Fruit fly (Drosophila melanogaster) whole organism, embryonic: ENCODE data around the gene tay.

Experiments used
- Atf3 ChIP-seq: fragments of 200-800 bp; sonication (Bioruptor generic); optimal IDR thresholded peaks from 3 replicates; lab custom pipeline; 2016; ENCODE audit warnings: missing biosample characterization, missing genetic modification characterization
- Atf6 ChIP-seq: fragments of 200-800 bp; sonication (Bioruptor generic); IDR thresholded peaks from 2 replicates; pipeline ENCODE4 v1.3.6; 2022; ENCODE audit warnings: missing biosample characterization, missing genetic modification characterization
- CG10274 ChIP-seq: fragments of 200-800 bp; sonication (Bioruptor generic); optimal IDR thresholded peaks from 3 replicates; lab custom pipeline; 2017; ENCODE audit warnings: missing biosample characterization, mild to moderate bottlenecking, missing genetic modification characterization
- CG10366 ChIP-seq: fragments of 200-800 bp; sonication (Bioruptor generic); IDR thresholded peaks from 2 replicates; pipeline ENCODE4 v1.3.6; 2022; ENCODE audit warnings: missing biosample characterization, missing genetic modification characterization
- CG10431 ChIP-seq: fragments of 200-800 bp; sonication (Bioruptor generic); optimal IDR thresholded peaks from 3 replicates; lab custom pipeline; 2018; ENCODE audit warnings: missing biosample characterization, mild to moderate bottlenecking, missing genetic modification characterization
- CG11093 ChIP-seq: fragments of 200-800 bp; sonication (Bioruptor generic); IDR thresholded peaks from 3 replicates; pipeline ENCODE4 v1.3.6; 2022; ENCODE audit warnings: missing biosample characterization, missing genetic modification characterization
- CG11247 ChIP-seq: fragments of 200-800 bp; sonication (Bioruptor generic); IDR thresholded peaks from 2 replicates; pipeline ENCODE4 v1.3.6; 2022; ENCODE audit warnings: missing biosample characterization, missing genetic modification characterization
- CG12744 ChIP-seq: fragments of 200-800 bp; sonication (Bioruptor generic); optimal IDR thresholded peaks from 2 replicates; lab custom pipeline; 2016; ENCODE audit warnings: missing biosample characterization, missing genetic modification characterization
- CG12769 ChIP-seq: fragments of 200-800 bp; sonication (Bioruptor generic); optimal IDR thresholded peaks from 2 replicates; lab custom pipeline; 2019; ENCODE audit warnings: missing biosample characterization, mild to moderate bottlenecking, missing genetic modification characterization, moderate library complexity
- CG15011 ChIP-seq: fragments of 200-800 bp; sonication (Bioruptor generic); optimal IDR thresholded peaks from 3 replicates; lab custom pipeline; 2018; ENCODE audit warnings: missing biosample characterization, mild to moderate bottlenecking, missing genetic modification characterization
- CG17829 ChIP-seq: fragments of 200-800 bp; optimal IDR thresholded peaks from 2 replicates; lab custom pipeline; 2019; ENCODE audit warnings: missing biosample characterization, mild to moderate bottlenecking, missing genetic modification characterization, moderate library complexity
- CG1792 ChIP-seq: fragments of 200-800 bp; sonication (Bioruptor generic); optimal IDR thresholded peaks from 2 replicates; lab custom pipeline; 2016; ENCODE audit warnings: missing biosample characterization, missing genetic modification characterization
- CG1832 ChIP-seq: fragments of 200-800 bp; sonication (Bioruptor generic); optimal IDR thresholded peaks from 2 replicates; lab custom pipeline; 2017; ENCODE audit warnings: missing biosample characterization, mild to moderate bottlenecking, missing genetic modification characterization, inconsistent platforms
- CG2199 ChIP-seq: fragments of 200-800 bp; sonication (Bioruptor generic); IDR thresholded peaks from 3 replicates; pipeline ENCODE4 v1.3.6; 2022; ENCODE audit warnings: missing biosample characterization, missing genetic modification characterization
- CG34224 ChIP-seq: fragments of 200-800 bp; sonication (Bioruptor generic); IDR thresholded peaks from 3 replicates; pipeline ENCODE4 v1.3.6; 2022; ENCODE audit warnings: missing biosample characterization, missing genetic modification characterization; ENCODE audit not compliant: partially characterized antibody
- CG3726 ChIP-seq: fragments of 200-800 bp; sonication (Bioruptor generic); IDR thresholded peaks from 3 replicates; pipeline ENCODE4, ENCODE4 v1.3.6; 2022; ENCODE audit warnings: missing biosample characterization, missing genetic modification characterization
- CG5245 ChIP-seq: fragments of 200-800 bp; sonication (Bioruptor generic); optimal IDR thresholded peaks from 3 replicates; lab custom pipeline; 2016; ENCODE audit warnings: missing biosample characterization, missing genetic modification characterization
- CG5953 ChIP-seq: fragments of 200-800 bp; sonication (Bioruptor generic); IDR thresholded peaks from 2 replicates; pipeline ENCODE4 v1.3.6; 2022; ENCODE audit warnings: missing biosample characterization, missing genetic modification characterization
- CG6683 ChIP-seq: fragments of 200-800 bp; sonication (Bioruptor generic); optimal IDR thresholded peaks from 2 replicates; lab custom pipeline; 2017; ENCODE audit warnings: missing biosample characterization, mild to moderate bottlenecking, missing genetic modification characterization, missing genetic modification reagents
- CG6813 ChIP-seq: fragments of 200-800 bp; sonication (Bioruptor generic); optimal IDR thresholded peaks from 2 replicates; lab custom pipeline; 2017; ENCODE audit warnings: missing biosample characterization, missing genetic modification characterization, mild to moderate bottlenecking, moderate library complexity, missing genetic modification reagents
- CG9932 ChIP-seq: fragments of 200-800 bp; sonication (Bioruptor generic); IDR thresholded peaks from 2 replicates; pipeline ENCODE4 v1.3.6; 2022; ENCODE audit warnings: missing biosample characterization, missing genetic modification characterization
- Camta ChIP-seq: fragments of 200-800 bp; sonication (Bioruptor generic); optimal IDR thresholded peaks from 2 replicates; lab custom pipeline; 2016; ENCODE audit warnings: missing biosample characterization, missing genetic modification characterization
- Dp ChIP-seq: fragments of 200-800 bp; sonication (Bioruptor generic); optimal IDR thresholded peaks from 2 replicates; lab custom pipeline; 2018; ENCODE audit warnings: missing biosample characterization, mild to moderate bottlenecking, missing genetic modification characterization, moderate library complexity
- Fer1 ChIP-seq: fragments of 200-800 bp; sonication (Bioruptor generic); optimal IDR thresholded peaks from 2 replicates; lab custom pipeline; 2017; ENCODE audit warnings: missing biosample characterization, mild to moderate bottlenecking, missing genetic modification characterization
- MTF-1 ChIP-seq: fragments of 200-800 bp; sonication (Bioruptor generic); optimal IDR thresholded peaks from 2 replicates; lab custom pipeline; 2018; ENCODE audit warnings: missing biosample characterization, mild to moderate bottlenecking, missing genetic modification characterization, borderline replicate concordance
- Nf-YB ChIP-seq: fragments of 200-800 bp; sonication (Bioruptor generic); optimal IDR thresholded peaks from 3 replicates; lab custom pipeline; 2019; ENCODE audit warnings: missing biosample characterization, mild to moderate bottlenecking, missing genetic modification characterization, moderate library complexity
- PHDP ChIP-seq: fragments of 200-800 bp; sonication (Bioruptor generic); optimal IDR thresholded peaks from 3 replicates; lab custom pipeline; 2018; ENCODE audit warnings: missing biosample characterization, mild to moderate bottlenecking, missing genetic modification characterization, moderate library complexity
- Sry-β ChIP-seq: fragments of 200-800 bp; sonication (Bioruptor generic); optimal IDR thresholded peaks from 2 replicates; lab custom pipeline; 2018; ENCODE audit warnings: missing biosample characterization, mild to moderate bottlenecking, missing genetic modification characterization, moderate library complexity
- Ssrp ChIP-seq: fragments of 200-800 bp; sonication (Bioruptor generic); optimal IDR thresholded peaks from 2 replicates; lab custom pipeline; 2018; ENCODE audit warnings: missing biosample characterization, mild to moderate bottlenecking, missing genetic modification characterization, moderate library complexity
- TFAM ChIP-seq: fragments of 200-800 bp; sonication (Bioruptor generic); optimal IDR thresholded peaks from 2 replicates; lab custom pipeline; 2017; ENCODE audit warnings: missing biosample characterization, missing genetic modification characterization, inconsistent platforms
- Tbp ChIP-seq: fragments of >200 bp; optimal IDR thresholded peaks from 2 replicates; lab custom pipeline; 2018; ENCODE audit warnings: missing biosample characterization, missing genetic modification characterization
- abd-A ChIP-seq: fragments of 200-800 bp; sonication (Bioruptor generic); optimal IDR thresholded peaks from 3 replicates; lab custom pipeline; 2019; ENCODE audit warnings: missing biosample characterization, mild to moderate bottlenecking, missing genetic modification characterization, moderate library complexity
- amos ChIP-seq: fragments of 200-800 bp; sonication (Bioruptor generic); IDR thresholded peaks from 2 replicates; pipeline ENCODE4 v1.3.6; 2022; ENCODE audit warnings: missing biosample characterization, missing genetic modification characterization; ENCODE audit not compliant: partially characterized antibody
- ato ChIP-seq: fragments of 200-800 bp; sonication (Bioruptor generic); IDR thresholded peaks from 2 replicates; pipeline ENCODE4 v1.3.6; 2022; ENCODE audit warnings: missing biosample characterization, missing genetic modification characterization; ENCODE audit not compliant: partially characterized antibody
- az2 ChIP-seq: fragments of 200-800 bp; sonication (Bioruptor generic); optimal IDR thresholded peaks from 3 replicates; lab custom pipeline; 2016; ENCODE audit warnings: missing biosample characterization, missing genetic modification characterization
- bab2 ChIP-seq: fragments of 200-800 bp; sonication (Bioruptor generic); optimal IDR thresholded peaks from 2 replicates; lab custom pipeline; 2016; ENCODE audit warnings: missing biosample characterization, missing genetic modification characterization
- bbx ChIP-seq: fragments of 200-800 bp; sonication (Bioruptor generic); IDR thresholded peaks from 2 replicates; pipeline ENCODE4 v1.3.6; 2022; ENCODE audit warnings: missing biosample characterization, missing genetic modification characterization; ENCODE audit not compliant: partially characterized antibody
- br ChIP-seq: fragments of >200 bp; optimal IDR thresholded peaks from 2 replicates; lab custom pipeline; 2017
- dimm ChIP-seq: fragments of 200-800 bp; sonication (Bioruptor generic); IDR thresholded peaks from 2 replicates; pipeline ENCODE4 v1.3.6; 2022; ENCODE audit warnings: missing biosample characterization, missing genetic modification characterization
- dmrt11E ChIP-seq: fragments of 200-800 bp; sonication (Bioruptor generic); optimal IDR thresholded peaks from 3 replicates; lab custom pipeline; 2018; ENCODE audit warnings: missing biosample characterization, mild to moderate bottlenecking, missing genetic modification characterization, moderate library complexity
- exex ChIP-seq: fragments of 200-800 bp; sonication (Bioruptor generic); optimal IDR thresholded peaks from 4 replicates; lab custom pipeline; 2018; ENCODE audit warnings: missing biosample characterization, mild to moderate bottlenecking, missing genetic modification characterization, moderate library complexity
- fd3F ChIP-seq: fragments of 200-800 bp; sonication (Bioruptor generic); optimal IDR thresholded peaks from 2 replicates; lab custom pipeline; 2018; ENCODE audit warnings: missing biosample characterization, mild to moderate bottlenecking, missing genetic modification characterization, moderate library complexity
- fd96Cb ChIP-seq: fragments of 200-800 bp; sonication (Bioruptor generic); optimal IDR thresholded peaks from 2 replicates; lab custom pipeline; 2018; ENCODE audit warnings: missing biosample characterization, mild to moderate bottlenecking, missing genetic modification characterization, moderate library complexity
- ham ChIP-seq: fragments of 200-800 bp; sonication (Bioruptor generic); IDR thresholded peaks from 2 replicates; pipeline ENCODE4 v1.3.6; 2022; ENCODE audit warnings: missing biosample characterization, missing genetic modification characterization
- kay ChIP-seq: fragments of 200-800 bp; sonication (Bioruptor generic); optimal IDR thresholded peaks from 2 replicates; lab custom pipeline; 2016; ENCODE audit warnings: missing biosample characterization, missing genetic modification characterization
- nom ChIP-seq: fragments of 200-800 bp; sonication (Bioruptor generic); optimal IDR thresholded peaks from 2 replicates; lab custom pipeline; 2017; ENCODE audit warnings: missing biosample characterization, missing genetic modification characterization, mild to moderate bottlenecking, moderate library complexity, missing genetic modification reagents
- pum ChIP-seq: fragments of 200-800 bp; sonication (Bioruptor generic); optimal IDR thresholded peaks from 2 replicates; lab custom pipeline; 2016; ENCODE audit warnings: missing biosample characterization, missing genetic modification characterization
- ranshi ChIP-seq: fragments of 200-800 bp; sonication (Bioruptor generic); IDR thresholded peaks from 2 replicates; pipeline ENCODE4 v1.3.6; 2022; ENCODE audit warnings: missing biosample characterization, missing genetic modification characterization
- sc ChIP-seq, 3 experiments: fragments of >200 bp in 2 of 3; fragments of 200-800 bp in 1 of 3; sonication (Bioruptor generic) in 1 of 3; optimal IDR thresholded peaks; 2 replicates in 2 of 3; 3 replicates in 1 of 3; lab custom pipeline; 2017; ENCODE audit warnings: mild to moderate bottlenecking in 1 of 3, missing biosample characterization in 1 of 3, missing genetic modification characterization in 1 of 3, missing genetic modification reagents in 1 of 3
- stwl ChIP-seq: fragments of 200-800 bp; sonication (Bioruptor generic); optimal IDR thresholded peaks from 3 replicates; lab custom pipeline; 2018; ENCODE audit warnings: missing biosample characterization, mild to moderate bottlenecking, missing genetic modification characterization, moderate library complexity
- tna ChIP-seq: fragments of 200-800 bp; sonication (Bioruptor generic); IDR thresholded peaks from 2 replicates; pipeline ENCODE4 v1.3.6; 2022; ENCODE audit warnings: missing biosample characterization, missing genetic modification characterization; ENCODE audit not compliant: partially characterized antibody

tay gene

DNA sequence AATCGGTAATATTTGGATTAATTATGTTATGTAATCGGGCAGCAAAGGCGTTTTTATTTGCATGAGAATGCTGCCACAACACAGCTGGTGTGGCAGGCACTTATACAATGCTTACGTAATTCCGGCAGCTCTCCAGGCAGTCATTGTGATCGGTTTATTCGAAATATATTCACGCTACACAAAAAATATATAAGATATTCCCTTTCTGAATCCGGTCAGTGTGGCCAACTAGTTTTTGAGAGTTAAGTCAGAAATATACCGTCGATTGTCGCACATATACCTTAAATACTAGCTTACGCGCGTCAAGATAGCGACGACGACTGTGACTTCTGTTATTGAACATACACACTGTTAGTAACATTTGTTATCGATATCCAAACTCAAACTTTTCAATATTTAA lies 38.1 kb downstream of the tay start, which contains the start of gene sun (continued):
- TF ChIP-seq az2 (GFP tag; lab: Kevin White, UChicago) (no peak), CG1832 (no peak), pum (GFP tag; lab: Kevin White, UChicago) (no peak), ham (no peak), stwl (peak; percentile 56), exex (tag; lab: Kevin White, UChicago) (no peak), sc (optimal IDR thresholded peaks at IDR 0.05; lab: Kevin White, UChicago) (no peak), sc (GFP tag; optimal IDR thresholded peaks at IDR 0.05; lab: Kevin White, UChicago) (no peak), Nf-YB (GFP tag; lab: Kevin White, UChicago) (no peak), TFAM (GFP tag; lab: Kevin White, UChicago) (no peak), CG10366 (GFP tag; lab: Robert Waterston, UW) (no peak), CG3726 (no peak), CG5245 (GFP tag; lab: Kevin White, UChicago) (no peak), CG10431 (GFP tag; lab: Kevin White, UChicago) (no peak), dmrt11E (tag; lab: Kevin White, UChicago) (no peak), CG17829 (peak; percentile 18), Atf6 (GFP tag; lab: Robert Waterston, UW) (0 out of 2 replicates have a peak, but pooled peaks have one; percentile 24), Ssrp (no peak), fd96Cb (no peak), fd3F (GFP tag; lab: Kevin White, UChicago) (no peak), ato (no peak), CG5953 (GFP tag; lab: Robert Waterston, UW) (no peak), CG11093 (GFP tag; lab: Robert Waterston, UW) (no peak), nom (GFP tag; lab: Kevin White, UChicago) (no peak), Fer1 (GFP tag; lab: Kevin White, UChicago) (no peak), Tbp (GFP tag; lab: Kevin White, UChicago) (no peak), Camta (GFP tag; lab: Kevin White, UChicago) (no peak), bab2 (GFP tag; lab: Kevin White, UChicago) (no peak), dimm (GFP tag; lab: Robert Waterston, UW) (no peak)
- TF ChIP-seq, all 482 proteins: peak for 35

DNA sequence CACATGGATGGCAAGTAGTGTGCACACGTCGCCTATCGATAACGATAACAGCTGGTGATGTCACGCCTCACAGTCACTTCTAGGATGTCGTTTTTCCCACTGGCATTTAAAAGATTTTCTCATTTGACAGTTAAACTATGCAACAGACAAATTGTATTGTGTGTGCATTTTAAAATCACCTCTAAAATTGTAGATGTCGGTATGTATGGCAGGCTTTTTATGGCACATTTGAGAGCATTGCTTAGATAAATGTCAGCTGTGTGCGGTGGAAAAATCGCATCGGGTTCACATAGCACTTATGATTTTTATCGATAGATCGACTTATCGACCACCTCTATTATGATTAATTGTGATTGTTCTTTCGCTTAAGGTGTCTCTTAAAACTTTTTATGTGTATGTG lies 43.0 kb downstream of the tay start, which contains the start of the genes ArgRS and CG8578:
TSS of gene ArgRS (minus strand) at position 7 of the 400 bp plus-strand sequence.
TSS of gene CG8578 (plus strand) at position 338 of the 400 bp plus-strand sequence.
- TF ChIP-seq ranshi (GFP tag; lab: Robert Waterston, UW): no peak
- TF ChIP-seq CG1792: peak; percentile 21
- TF ChIP-seq abd-A (tag; lab: Kevin White, UChicago): no peak
- no peak for TF ChIP-seq br (lab: Kevin White, UChicago)
- TF ChIP-seq CG6683: no peak
- TF ChIP-seq CG10274 (GFP tag; lab: Kevin White, UChicago): no peak
- TF ChIP-seq CG12769: no peak
- TF ChIP-seq dimm (GFP tag; lab: Robert Waterston, UW): no peak
- peak; percentile 66 for TF ChIP-seq Atf3 (GFP tag; lab: Kevin White, UChicago)
- no peak; the same call in none of the 3 replicates for TF ChIP-seq CG34224 (GFP tag; lab: Robert Waterston, UW)
- peak; percentile 80 for TF ChIP-seq kay (GFP tag; lab: Kevin White, UChicago)
- no peak for TF ChIP-seq CG12744 (GFP tag; lab: Kevin White, UChicago)
- peak; percentile 22 for TF ChIP-seq Dp (GFP tag; lab: Kevin White, UChicago)
- no peak for TF ChIP-seq CG11247 (GFP tag; lab: Robert Waterston, UW)
- no peak for TF ChIP-seq CG6813 (GFP tag; lab: Kevin White, UChicago)
- TF ChIP-seq tna (GFP tag; lab: Robert Waterston, UW): peak; percentile 67; the same call in 1 of the 2 replicates
- no peak for TF ChIP-seq CG9932 (GFP tag; lab: Robert Waterston, UW)
- no peak for TF ChIP-seq MTF-1 (GFP tag; lab: Kevin White, UChicago)
- peak; percentile 28 for TF ChIP-seq Sry-β (GFP tag; lab: Kevin White, UChicago)
- TF ChIP-seq CG15011: no peak
- peak; percentile 65 for TF ChIP-seq bbx
- TF ChIP-seq CG2199 (GFP tag; lab: Robert Waterston, UW): no peak
- TF ChIP-seq PHDP (tag; lab: Kevin White, UChicago): peak; percentile 10
- TF ChIP-seq amos (GFP tag; lab: Robert Waterston, UW): peak; percentile 72; the same call in 1 of the 2 replicates
